Worm (Caenorhabditis elegans): ENCODE measurements around the gene mut-14.

DNA sequence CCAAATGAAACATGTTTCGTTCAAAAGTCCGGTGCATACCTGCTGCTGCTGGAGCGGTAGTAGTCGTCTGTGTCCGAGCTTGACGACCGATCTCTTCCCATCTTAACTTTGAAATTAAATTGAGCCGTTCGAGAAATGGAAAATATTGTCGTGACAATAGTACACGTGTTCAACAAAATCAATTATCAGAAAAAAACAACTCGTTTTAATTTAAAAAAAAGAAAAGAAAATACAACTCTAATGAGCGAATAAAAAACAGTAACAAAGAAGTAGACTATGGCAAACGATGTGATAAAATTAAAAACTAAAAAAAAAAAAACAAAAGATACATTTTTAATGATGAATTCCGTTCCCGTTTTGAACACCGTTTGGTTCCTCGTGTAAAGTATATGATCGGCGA lies 22.0 kb upstream of the mut-14 start, which contains the start of gene prp-39:
- TF ChIP-seq ama-1 (optimal IDR thresholded peaks at IDR 0.05) (no peak), hnd-1 (tag; optimal IDR thresholded peaks at IDR 0.05) (no peak), tra-4 (tag; optimal IDR thresholded peaks at IDR 0.05) (no peak), F13C5.2 (tag; optimal IDR thresholded peaks at IDR 0.05) (no peak), ceh-36 (tag; optimal IDR thresholded peaks at IDR 0.05) (no peak), hmbx-1 (tag; optimal IDR thresholded peaks at IDR 0.05) (no peak), tbx-37 (GFP tag; conservative IDR thresholded peaks at IDR 0.05) (no peak), scrt-1 (GFP tag; IDR thresholded peaks at IDR 0.05) (no peak), pes-1 (GFP tag; IDR thresholded peaks at IDR 0.05) (no peak), tbx-11 (GFP tag; IDR thresholded peaks at IDR 0.05) (no peak), flt-1 (GFP tag; IDR thresholded peaks at IDR 0.05) (no peak)
